Fruit fly (Drosophila melanogaster) whole organism, embryonic: ENCODE measurements around the gene CG34265.

Experiments
- ATbp ChIP-seq: fragments of 200-800 bp; sonication (Bioruptor generic); optimal IDR thresholded peaks from 2 replicates; lab custom pipeline; 2017; ENCODE audit warnings: missing biosample characterization, mild to moderate bottlenecking, missing genetic modification characterization, missing genetic modification reagents
- BEAF-32 ChIP-seq: fragments of 200-800 bp; sonication (Bioruptor generic); optimal IDR thresholded peaks from 3 replicates; lab custom pipeline; 2017; ENCODE audit warnings: missing biosample characterization, missing genetic modification characterization, mild to moderate bottlenecking, moderate library complexity, missing genetic modification reagents
- Blimp-1 ChIP-seq: fragments of 200-800 bp; sonication (Bioruptor generic); optimal IDR thresholded peaks from 3 replicates; lab custom pipeline; 2018; ENCODE audit warnings: missing biosample characterization, missing genetic modification characterization, mild to moderate bottlenecking, moderate library complexity, missing genetic modification reagents
- CG10147 ChIP-seq: fragments of 200-800 bp; sonication (Bioruptor generic); optimal IDR thresholded peaks from 2 replicates; lab custom pipeline; 2019; ENCODE audit warnings: missing biosample characterization, mild to moderate bottlenecking, missing genetic modification characterization, moderate library complexity
- CG10565 ChIP-seq: fragments of 200-800 bp; sonication (Bioruptor generic); optimal IDR thresholded peaks from 3 replicates; lab custom pipeline; 2016; ENCODE audit warnings: missing biosample characterization, mild to moderate bottlenecking, missing genetic modification characterization
- CG12071 ChIP-seq: fragments of 200-800 bp; sonication (Bioruptor generic); optimal IDR thresholded peaks from 3 replicates; lab custom pipeline; 2018; ENCODE audit warnings: missing biosample characterization, mild to moderate bottlenecking, missing genetic modification characterization
- CG12155 ChIP-seq: fragments of 200-800 bp; sonication (Bioruptor generic); optimal IDR thresholded peaks from 3 replicates; lab custom pipeline; 2016; ENCODE audit warnings: missing biosample characterization, missing genetic modification characterization
- CG12236 ChIP-seq: fragments of 200-800 bp; sonication (Bioruptor generic); optimal IDR thresholded peaks from 2 replicates; lab custom pipeline; 2016; ENCODE audit warnings: missing biosample characterization, missing genetic modification characterization
- CG1233 ChIP-seq: fragments of 200-800 bp; sonication (Bioruptor generic); optimal IDR thresholded peaks from 4 replicates; lab custom pipeline; 2018; ENCODE audit warnings: missing biosample characterization, mild to moderate bottlenecking, missing genetic modification characterization
- CG12659 ChIP-seq: fragments of 200-800 bp; sonication (Bioruptor generic); optimal IDR thresholded peaks from 3 replicates; lab custom pipeline; 2017; ENCODE audit warnings: mild to moderate bottlenecking, missing biosample characterization, missing genetic modification reagents, missing genetic modification characterization
- CG13624 ChIP-seq: fragments of 200-800 bp; sonication (Bioruptor generic); optimal IDR thresholded peaks from 2 replicates; lab custom pipeline; 2016; ENCODE audit warnings: missing biosample characterization, missing genetic modification characterization
- CG14014 ChIP-seq: fragments of 200-800 bp; sonication (Bioruptor generic); IDR thresholded peaks from 2 replicates; pipeline ENCODE4 v1.3.6; 2022; ENCODE audit warnings: missing biosample characterization, missing genetic modification characterization
- CG15601 ChIP-seq: fragments of 200-800 bp; sonication (Bioruptor generic); optimal IDR thresholded peaks from 3 replicates; lab custom pipeline; 2019; ENCODE audit warnings: missing biosample characterization, mild to moderate bottlenecking, missing genetic modification characterization, moderate library complexity
- CG1603 ChIP-seq: fragments of 200-800 bp; sonication (Bioruptor generic); optimal IDR thresholded peaks from 2 replicates; lab custom pipeline; 2019; ENCODE audit warnings: missing biosample characterization, mild to moderate bottlenecking, missing genetic modification characterization, moderate library complexity
- CG1647 ChIP-seq: fragments of 200-800 bp; sonication (Bioruptor generic); optimal IDR thresholded peaks from 3 replicates; lab custom pipeline; 2016; ENCODE audit warnings: missing biosample characterization, missing genetic modification characterization
- CG16863 ChIP-seq: fragments of 200-800 bp; sonication (Bioruptor generic); optimal IDR thresholded peaks from 3 replicates; lab custom pipeline; 2016; ENCODE audit warnings: missing biosample characterization, missing genetic modification characterization
- CG17186 ChIP-seq: fragments of 200-800 bp; sonication (Bioruptor generic); optimal IDR thresholded peaks from 3 replicates; lab custom pipeline; 2017; ENCODE audit warnings: missing biosample characterization, missing genetic modification reagents, missing genetic modification characterization
- CG17328 ChIP-seq: fragments of 200-800 bp; sonication (Bioruptor generic); IDR thresholded peaks from 2 replicates; pipeline ENCODE4 v1.3.6; 2022; ENCODE audit warnings: missing biosample characterization, missing genetic modification characterization
- CG2678 ChIP-seq: fragments of 200-800 bp; sonication (Bioruptor generic); optimal IDR thresholded peaks from 3 replicates; lab custom pipeline; 2019; ENCODE audit warnings: missing biosample characterization, mild to moderate bottlenecking, missing genetic modification characterization, moderate library complexity
- CG6813 ChIP-seq: fragments of 200-800 bp; sonication (Bioruptor generic); optimal IDR thresholded peaks from 2 replicates; lab custom pipeline; 2017; ENCODE audit warnings: missing biosample characterization, missing genetic modification characterization, mild to moderate bottlenecking, moderate library complexity, missing genetic modification reagents
- CG7745 ChIP-seq: fragments of 200-800 bp; sonication (Bioruptor generic); optimal IDR thresholded peaks from 2 replicates; lab custom pipeline; 2018; ENCODE audit warnings: missing biosample characterization, mild to moderate bottlenecking, missing genetic modification characterization, moderate library complexity
- CG8290 ChIP-seq, 3 experiments: fragments of 200-800 bp; sonication (Bioruptor generic); optimal IDR thresholded peaks; 2 replicates each; lab custom pipeline; 2016 to 2019; ENCODE audit warnings: missing biosample characterization in 3 of 3, missing genetic modification characterization in 3 of 3, mild to moderate bottlenecking in 2 of 3, moderate library complexity in 1 of 3
- CG9609 ChIP-seq: fragments of 200-800 bp; sonication (Bioruptor generic); optimal IDR thresholded peaks from 3 replicates; lab custom pipeline; 2016; ENCODE audit warnings: missing biosample characterization, missing genetic modification characterization
- Dp ChIP-seq: fragments of 200-800 bp; sonication (Bioruptor generic); optimal IDR thresholded peaks from 2 replicates; lab custom pipeline; 2018; ENCODE audit warnings: missing biosample characterization, mild to moderate bottlenecking, missing genetic modification characterization, moderate library complexity
- H15 ChIP-seq: fragments of 200-800 bp; sonication (Bioruptor generic); IDR thresholded peaks from 3 replicates; pipeline ENCODE4 v1.3.6; 2022; ENCODE audit warnings: missing biosample characterization, missing genetic modification characterization
- Mad ChIP-seq: fragments of 200-800 bp; sonication (Bioruptor generic); optimal IDR thresholded peaks from 2 replicates; lab custom pipeline; 2016; ENCODE audit warnings: missing biosample characterization, missing genetic modification characterization
- Nf-YA ChIP-seq: fragments of 200-800 bp; sonication (Bioruptor generic); IDR thresholded peaks from 2 replicates; pipeline ENCODE4 v1.3.6; 2022; ENCODE audit warnings: missing biosample characterization, missing genetic modification characterization
- Rx ChIP-seq: fragments of 200-800 bp; sonication (Bioruptor generic); IDR thresholded peaks from 2 replicates; pipeline ENCODE4 v1.3.6; 2022; ENCODE audit warnings: missing biosample characterization, missing genetic modification characterization
- bsh ChIP-seq, 2 experiments: fragments of 200-800 bp; sonication (Bioruptor generic); optimal IDR thresholded peaks; 2 replicates each; lab custom pipeline; 2017 to 2018; ENCODE audit warnings: mild to moderate bottlenecking in 2 of 2, missing biosample characterization in 2 of 2, missing genetic modification characterization in 2 of 2, moderate library complexity in 1 of 2
- cg ChIP-seq: fragments of 200-800 bp; sonication (Bioruptor generic); optimal IDR thresholded peaks from 3 replicates; lab custom pipeline; 2019; ENCODE audit warnings: missing biosample characterization, mild to moderate bottlenecking, missing genetic modification characterization, moderate library complexity
- dmrt11E ChIP-seq: fragments of 200-800 bp; sonication (Bioruptor generic); optimal IDR thresholded peaks from 3 replicates; lab custom pipeline; 2018; ENCODE audit warnings: missing biosample characterization, mild to moderate bottlenecking, missing genetic modification characterization, moderate library complexity
- ems ChIP-seq: fragments of 200-800 bp; sonication (Bioruptor generic); optimal IDR thresholded peaks from 3 replicates; lab custom pipeline; 2016; ENCODE audit warnings: missing biosample characterization, missing genetic modification characterization
- en ChIP-seq: fragments of 200-800 bp; sonication (Bioruptor generic); optimal IDR thresholded peaks from 2 replicates; lab custom pipeline; 2016; ENCODE audit warnings: missing biosample characterization, missing genetic modification characterization
- fd3F ChIP-seq: fragments of 200-800 bp; sonication (Bioruptor generic); optimal IDR thresholded peaks from 2 replicates; lab custom pipeline; 2018; ENCODE audit warnings: missing biosample characterization, mild to moderate bottlenecking, missing genetic modification characterization, moderate library complexity
- grn ChIP-seq: fragments of 200-800 bp; sonication (Bioruptor generic); optimal IDR thresholded peaks from 3 replicates; lab custom pipeline; 2017; ENCODE audit warnings: missing biosample characterization, missing genetic modification characterization
- hbn ChIP-seq: fragments of 200-800 bp; sonication (Bioruptor generic); IDR thresholded peaks from 2 replicates; pipeline ENCODE4 v1.3.6; 2022; ENCODE audit warnings: missing biosample characterization, missing genetic modification characterization; ENCODE audit not compliant: partially characterized antibody
- kay ChIP-seq: fragments of 200-800 bp; sonication (Bioruptor generic); optimal IDR thresholded peaks from 2 replicates; lab custom pipeline; 2016; ENCODE audit warnings: missing biosample characterization, missing genetic modification characterization
- lbe ChIP-seq: fragments of 200-800 bp; sonication (Bioruptor generic); optimal IDR thresholded peaks from 2 replicates; lab custom pipeline; 2016; ENCODE audit warnings: missing biosample characterization, mild to moderate bottlenecking, missing genetic modification characterization
- lilli ChIP-seq: fragments of 200-800 bp; sonication (Bioruptor generic); optimal IDR thresholded peaks from 3 replicates; lab custom pipeline; 2016; ENCODE audit warnings: missing biosample characterization, missing genetic modification characterization
- mirr ChIP-seq: fragments of 200-800 bp; sonication (Bioruptor generic); optimal IDR thresholded peaks from 3 replicates; lab custom pipeline; 2018; ENCODE audit warnings: missing biosample characterization, mild to moderate bottlenecking, missing genetic modification characterization
- salm ChIP-seq: fragments of 200-800 bp; sonication (Bioruptor generic); optimal IDR thresholded peaks from 2 replicates; lab custom pipeline; 2018; ENCODE audit warnings: missing biosample characterization, mild to moderate bottlenecking, missing genetic modification characterization
- sens ChIP-seq: fragments of 200-800 bp; sonication (Bioruptor generic); peaks from one replicate; lab custom pipeline; 2016; ENCODE audit warnings: missing biosample characterization, missing genetic modification characterization
- sisA ChIP-seq: fragments of 200-800 bp; sonication (Bioruptor generic); IDR thresholded peaks from 2 replicates; pipeline ENCODE4 v1.3.6; 2022; ENCODE audit warnings: missing biosample characterization, missing genetic modification characterization
- slbo ChIP-seq: fragments of 200-800 bp; sonication (Bioruptor generic); IDR thresholded peaks from 2 replicates; pipeline ENCODE4 v1.3.6; 2022; ENCODE audit warnings: missing biosample characterization, missing genetic modification characterization
- stc ChIP-seq: fragments of 200-800 bp; sonication (Bioruptor generic); IDR thresholded peaks from 2 replicates; pipeline ENCODE4 v1.3.6; 2022; ENCODE audit warnings: missing biosample characterization, missing genetic modification characterization
- sug ChIP-seq: fragments of 200-800 bp; optimal IDR thresholded peaks from 2 replicates; lab custom pipeline; 2019; ENCODE audit warnings: missing biosample characterization, mild to moderate bottlenecking, missing genetic modification characterization, moderate library complexity
- wek ChIP-seq: fragments of 200-800 bp; sonication (Bioruptor generic); optimal IDR thresholded peaks from 3 replicates; lab custom pipeline; 2018; ENCODE audit warnings: missing biosample characterization, mild to moderate bottlenecking, missing genetic modification characterization, moderate library complexity
- wor ChIP-seq: fragments of 200-800 bp; sonication (Bioruptor generic); IDR thresholded peaks from 2 replicates; pipeline ENCODE4 v1.3.6; 2022; ENCODE audit warnings: missing biosample characterization, missing genetic modification characterization

Gene CG34265

DNA sequence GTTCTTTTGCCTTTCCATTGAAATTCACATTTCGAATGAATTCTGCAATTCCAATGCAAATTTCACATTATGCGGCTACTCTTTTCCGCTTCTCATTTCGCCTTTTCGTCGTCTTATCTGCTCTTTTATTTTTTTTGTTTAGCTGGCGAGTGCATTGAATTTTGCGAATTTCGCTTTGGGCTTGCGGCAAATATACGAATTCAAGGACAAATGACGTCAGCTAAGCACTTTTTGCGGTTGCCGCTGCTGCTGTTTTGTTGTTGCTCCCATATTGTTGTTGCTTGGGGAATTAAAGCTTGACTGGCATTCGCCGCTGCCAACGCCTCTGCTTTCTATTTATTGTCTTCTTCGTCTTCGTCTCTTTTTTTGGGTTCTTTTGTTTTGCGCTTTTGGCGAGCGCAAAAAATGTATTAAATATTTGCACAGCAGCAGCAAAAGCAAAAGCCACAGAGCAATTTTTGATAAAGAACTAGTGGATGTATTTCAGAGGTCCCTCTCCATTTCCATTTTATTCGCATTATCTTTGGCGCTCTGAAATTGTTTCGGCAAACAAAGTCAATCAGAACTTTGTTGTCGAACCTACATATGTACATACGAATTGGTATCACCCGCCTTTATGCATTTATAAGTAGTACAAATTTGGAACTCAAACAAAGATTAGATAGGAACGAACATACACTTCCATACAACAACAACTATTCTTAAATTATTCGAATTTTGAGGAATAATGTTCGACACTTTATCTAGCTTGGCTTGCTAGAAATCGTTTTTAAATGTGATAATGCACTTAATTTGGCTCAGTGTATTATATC, 28.3 kb upstream of the CG34265 start (continued):
- TF ChIP-seq BEAF-32: no peak
- TF ChIP-seq CG9609 (GFP tag; lab: Kevin White, UChicago): no peak
- TF ChIP-seq wek: no peak
- TF ChIP-seq wor: no peak
- TF ChIP-seq H15 (GFP tag; lab: Robert Waterston, UW): no peak
- no peak for TF ChIP-seq Dp (GFP tag; lab: Kevin White, UChicago)
- peak; percentile 14 for TF ChIP-seq dmrt11E (tag; lab: Kevin White, UChicago)
- peak; percentile 53 for TF ChIP-seq sens (GFP tag; lab: Kevin White, UChicago)
- peak; percentile 50 for TF ChIP-seq ATbp (GFP tag; lab: Kevin White, UChicago)
- TF ChIP-seq stc (GFP tag; lab: Robert Waterston, UW): peak; percentile 13; the same call in 1 of the 2 replicates
- TF ChIP-seq salm: peak; percentile 54
- TF ChIP-seq Nf-YA: no peak
- no peak for TF ChIP-seq CG12236 (GFP tag; lab: Kevin White, UChicago)
- no peak for TF ChIP-seq CG12659 (GFP tag; lab: Kevin White, UChicago)
- no peak for TF ChIP-seq CG14014 (GFP tag; lab: Robert Waterston, UW)
- TF ChIP-seq CG8290 (GFP tag; optimal IDR thresholded peaks at IDR 0.05; lab: Kevin White, UChicago): no peak
- TF ChIP-seq CG8290 (tag; optimal IDR thresholded peaks at IDR 0.05; lab: Kevin White, UChicago): peak in 1 of 2 experiments; percentile 51
- peak; percentile 44 for TF ChIP-seq lbe (GFP tag; lab: Kevin White, UChicago)
- no peak for TF ChIP-seq CG17186 (GFP tag; lab: Kevin White, UChicago)
- no peak for TF ChIP-seq cg (GFP tag; lab: Kevin White, UChicago)
- peak; percentile 51 for TF ChIP-seq grn (GFP tag; lab: Kevin White, UChicago)
- TF ChIP-seq lilli: no peak
- TF ChIP-seq hbn (GFP tag; lab: Robert Waterston, UW): 0 out of 2 replicates have a peak, but pooled peaks have one; percentile 2
- no peak for TF ChIP-seq CG12155 (GFP tag; lab: Kevin White, UChicago)
- peak; percentile 89 for TF ChIP-seq mirr (GFP tag; lab: Kevin White, UChicago)
- peak; percentile 29 for TF ChIP-seq sug (tag; lab: Kevin White, UChicago)
- peak; percentile 5 for TF ChIP-seq CG15601
- no peak for TF ChIP-seq CG10565 (GFP tag; lab: Kevin White, UChicago)
- no peak for TF ChIP-seq CG16863 (GFP tag; lab: Kevin White, UChicago)
- no peak for TF ChIP-seq Rx
- no peak for TF ChIP-seq fd3F
- no peak for TF ChIP-seq CG13624
- no peak for TF ChIP-seq CG1647 (GFP tag; lab: Kevin White, UChicago)
- TF ChIP-seq kay (GFP tag; lab: Kevin White, UChicago): no peak
- TF ChIP-seq Mad (GFP tag; lab: Kevin White, UChicago): no peak
- TF ChIP-seq CG10147: no peak
- TF ChIP-seq sisA (GFP tag; lab: Robert Waterston, UW): no peak
- peak in 1 of 2 experiments; percentile 46 for TF ChIP-seq bsh (GFP tag; optimal IDR thresholded peaks at IDR 0.05; lab: Kevin White, UChicago)
- TF ChIP-seq CG2678: peak; percentile 10
- TF ChIP-seq CG12071 (GFP tag; lab: Kevin White, UChicago): no peak
- TF ChIP-seq ems (GFP tag; lab: Kevin White, UChicago): no peak
- no peak for TF ChIP-seq en (GFP tag; lab: Kevin White, UChicago)
- no peak for TF ChIP-seq slbo (GFP tag; lab: Robert Waterston, UW)
- TF ChIP-seq CG7745 (tag; lab: Kevin White, UChicago): peak; percentile 50
- no peak for TF ChIP-seq CG1233 (GFP tag; lab: Kevin White, UChicago)
- no peak for TF ChIP-seq Blimp-1
- TF ChIP-seq CG1603: peak; percentile 39
- TF ChIP-seq CG6813 (GFP tag; lab: Kevin White, UChicago): peak; percentile 12
- peak; percentile 17; the same call in 1 of the 2 replicates for TF ChIP-seq CG17328 (GFP tag; lab: Robert Waterston, UW)
